Worm (Caenorhabditis elegans) whole organism, young adult: ENCODE measurements around the gene sipa-1.
A peak's percentile ranks its signal among the peaks of the same experiment; 100 is the strongest.

Source experiments
- B0336.3 ChIP-seq: fragments of 200-800 bp; sonication (Bioruptor generic); IDR thresholded peaks from 2 replicates; pipeline ENCODE4 v1.3.6; 2022; ENCODE audit warnings: missing genetic modification characterization, missing compliant biosample characterization
- C06A6.2 ChIP-seq: fragments of 200-800 bp; sonication (Bioruptor generic); conservative IDR thresholded peaks from 2 replicates; pipeline ENCODE4 v1.3.6; 2022; ENCODE audit warnings: missing genetic modification characterization, missing compliant biosample characterization
- D2030.7 ChIP-seq: fragments of 200-800 bp; sonication (Bioruptor generic); IDR thresholded peaks from 2 replicates; pipeline ENCODE4 v1.3.6; 2022; ENCODE audit warnings: missing genetic modification reagents, missing genetic modification characterization, missing compliant biosample characterization
- F10E7.11 ChIP-seq: sonication (generic microtip); optimal IDR thresholded peaks from 2 replicates; lab custom pipeline; 2017; ENCODE audit warnings: mild to moderate bottlenecking, missing genetic modification characterization, moderate library complexity, missing compliant biosample characterization
- F39B2.1 ChIP-seq: fragments of 200-800 bp; sonication (Bioruptor generic); IDR thresholded peaks from 2 replicates; pipeline ENCODE4 v1.3.6; 2022; ENCODE audit warnings: missing genetic modification reagents, missing genetic modification characterization, missing compliant biosample characterization
- F52B5.7 ChIP-seq: sonication (generic microtip); optimal IDR thresholded peaks from 2 replicates; lab custom pipeline; 2016; ENCODE audit warnings: mild to moderate bottlenecking, missing genetic modification characterization, missing compliant biosample characterization
- K12H6.12 ChIP-seq: fragments of 200-800 bp; sonication (Bioruptor generic); optimal IDR thresholded peaks from 2 replicates; lab custom pipeline; 2018; ENCODE audit warnings: mild to moderate bottlenecking, missing genetic modification characterization, missing compliant biosample characterization
- Y67H2A.10 ChIP-seq: fragments of 200-800 bp; sonication (Bioruptor generic); conservative IDR thresholded peaks from 2 replicates; pipeline ENCODE4 v1.3.6; 2022; ENCODE audit warnings: missing genetic modification reagents, missing genetic modification characterization, missing compliant biosample characterization
- ama-1 ChIP-seq, 3 experiments: fragments of 150-350 bp in 1 of 3; sonication (generic microtip) in 2 of 3; optimal IDR thresholded peaks; 2 replicates each; lab custom pipeline; 2014 to 2018; ENCODE audit warnings: missing biosample characterization in 2 of 3, missing genetic modification characterization in 2 of 3, missing genetic modification reagents in 2 of 3
- aptf-2 ChIP-seq: fragments of 200-800 bp; sonication (Bioruptor generic); conservative IDR thresholded peaks from 2 replicates; pipeline ENCODE4 v1.3.6; 2022; ENCODE audit warnings: missing genetic modification reagents, missing genetic modification characterization, missing compliant biosample characterization
- aptf-3 ChIP-seq: fragments of 200-800 bp; sonication (Bioruptor generic); IDR thresholded peaks from 2 replicates; pipeline ENCODE4 v1.3.6; 2022; ENCODE audit warnings: missing genetic modification characterization, missing compliant biosample characterization
- attf-3 ChIP-seq: fragments of 200-800 bp; sonication (Bioruptor generic); conservative IDR thresholded peaks from 2 replicates; pipeline ENCODE4 v1.3.6; 2022; ENCODE audit warnings: missing genetic modification reagents, missing genetic modification characterization, missing compliant biosample characterization
- bed-1 ChIP-seq: fragments of 200-800 bp; sonication (Bioruptor generic); IDR thresholded peaks from 2 replicates; pipeline ENCODE4 v1.3.6; 2022; ENCODE audit warnings: missing genetic modification reagents, missing genetic modification characterization, missing compliant biosample characterization
- cebp-2 ChIP-seq: fragments of 200-800 bp; sonication (Bioruptor generic); IDR thresholded peaks from 2 replicates; pipeline ENCODE4 v1.3.6; 2022; ENCODE audit warnings: missing genetic modification characterization, missing compliant biosample characterization
- ceh-100 ChIP-seq: fragments of 200-800 bp; sonication (Bioruptor generic); IDR thresholded peaks from 2 replicates; pipeline ENCODE4 v1.3.6; 2022; ENCODE audit warnings: missing genetic modification reagents, missing genetic modification characterization, missing compliant biosample characterization
- ceh-79 ChIP-seq: sonication (generic microtip); optimal IDR thresholded peaks from 2 replicates; lab custom pipeline; 2017; ENCODE audit warnings: mild to moderate bottlenecking, missing genetic modification characterization, missing compliant biosample characterization
- ceh-91 ChIP-seq: fragments of 200-800 bp; sonication (Bioruptor generic); IDR thresholded peaks from 2 replicates; pipeline ENCODE4 v1.3.6; 2022; ENCODE audit warnings: missing genetic modification reagents, missing genetic modification characterization, missing compliant biosample characterization
- dpff-1 ChIP-seq: sonication (generic microtip); optimal IDR thresholded peaks from 2 replicates; lab custom pipeline; 2017; ENCODE audit warnings: mild to moderate bottlenecking, missing genetic modification characterization, missing compliant biosample characterization
- efl-1 ChIP-seq: fragments of 150-350 bp; optimal IDR thresholded peaks from 2 replicates; lab custom pipeline; 2014; ENCODE audit warnings: missing biosample characterization, missing genetic modification reagents, missing genetic modification characterization
- egl-44 ChIP-seq: fragments of 200-800 bp; sonication (Bioruptor generic); IDR thresholded peaks from 2 replicates; pipeline ENCODE4 v1.3.6; 2022; ENCODE audit warnings: missing genetic modification reagents, missing genetic modification characterization, missing compliant biosample characterization
- egrh-3 ChIP-seq: fragments of 200-800 bp; sonication (Bioruptor generic); IDR thresholded peaks from 2 replicates; pipeline ENCODE4 v1.3.6; 2022; ENCODE audit warnings: missing genetic modification reagents, missing genetic modification characterization, missing compliant biosample characterization
- him-1 ChIP-seq: sonication (generic microtip); optimal IDR thresholded peaks from 2 replicates; lab custom pipeline; 2016; ENCODE audit warnings: missing genotype, missing genetic modification reagents, missing genetic modification characterization, missing compliant biosample characterization
- hlh-12 ChIP-seq: sonication (generic microtip); optimal IDR thresholded peaks from 2 replicates; lab custom pipeline; 2016; ENCODE audit warnings: missing genetic modification characterization, missing compliant biosample characterization
- hrde-1 ChIP-seq: sonication (generic microtip); optimal IDR thresholded peaks from 2 replicates; lab custom pipeline; 2016; ENCODE audit warnings: missing genetic modification characterization, mild to moderate bottlenecking, missing compliant biosample characterization, moderate library complexity, missing genotype, missing genetic modification reagents, borderline replicate concordance
- let-526 ChIP-seq: fragments of 200-800 bp; sonication (Bioruptor generic); IDR thresholded peaks from 2 replicates; pipeline ENCODE4 v1.3.6; 2022; ENCODE audit warnings: missing genetic modification reagents, missing genetic modification characterization, missing compliant biosample characterization
- lin-26 ChIP-seq: fragments of 200-800 bp; sonication (Bioruptor generic); IDR thresholded peaks from 2 replicates; pipeline ENCODE4 v1.3.6; 2022; ENCODE audit warnings: missing genetic modification reagents, missing genetic modification characterization, missing compliant biosample characterization
- lin-40 ChIP-seq: sonication (generic microtip); optimal IDR thresholded peaks from 2 replicates; lab custom pipeline; 2016; ENCODE audit warnings: missing genetic modification characterization, mild to moderate bottlenecking, missing compliant biosample characterization, missing genotype, missing genetic modification reagents
- madf-10 ChIP-seq: sonication (generic microtip); optimal IDR thresholded peaks from 2 replicates; lab custom pipeline; 2016; ENCODE audit warnings: mild to moderate bottlenecking, missing genetic modification characterization, missing compliant biosample characterization
- madf-3 ChIP-seq: fragments of 200-800 bp; sonication (Bioruptor generic); IDR thresholded peaks from 2 replicates; pipeline ENCODE4 v1.3.6; 2022; ENCODE audit warnings: missing genetic modification reagents, missing genetic modification characterization, missing compliant biosample characterization
- madf-8 ChIP-seq: fragments of 200-800 bp; sonication (Bioruptor generic); conservative IDR thresholded peaks from 2 replicates; pipeline ENCODE4 v1.3.6; 2022; ENCODE audit warnings: missing genetic modification reagents, missing genetic modification characterization, missing compliant biosample characterization
- mcd-1 ChIP-seq: fragments of 200-800 bp; sonication (Bioruptor generic); IDR thresholded peaks from 2 replicates; pipeline ENCODE4 v1.3.6; 2022; ENCODE audit warnings: missing genetic modification reagents, missing genetic modification characterization, missing compliant biosample characterization
- nfyb-1 ChIP-seq: fragments of 200-800 bp; sonication (Bioruptor generic); IDR thresholded peaks from 2 replicates; pipeline ENCODE4 v1.3.6; 2022; ENCODE audit warnings: missing genetic modification reagents, missing genetic modification characterization, missing compliant biosample characterization
- nhr-80 ChIP-seq: sonication (generic microtip); optimal IDR thresholded peaks from 2 replicates; lab custom pipeline; 2016; ENCODE audit warnings: missing genetic modification characterization, missing compliant biosample characterization
- rpc-1 ChIP-seq, 2 experiments: fragments of 150-350 bp in 1 of 2; sonication (generic microtip) in 1 of 2; optimal IDR thresholded peaks; 2 replicates each; lab custom pipeline; 2014 to 2018; ENCODE audit warnings: missing biosample characterization in 1 of 2, missing genetic modification characterization in 1 of 2, missing genetic modification reagents in 1 of 2, missing genotype in 1 of 2
- somi-1 ChIP-seq: fragments of 200-800 bp; sonication (Bioruptor generic); optimal IDR thresholded peaks from 2 replicates; lab custom pipeline; 2018; ENCODE audit warnings: mild to moderate bottlenecking, missing genetic modification characterization, missing compliant biosample characterization
- tbx-9 ChIP-seq: sonication (generic microtip); optimal IDR thresholded peaks from 2 replicates; lab custom pipeline; 2016; ENCODE audit warnings: borderline replicate concordance, missing genetic modification characterization, inconsistent platforms, missing compliant biosample characterization
- zfh-2 ChIP-seq: fragments of 200-800 bp; sonication (Bioruptor generic); conservative IDR thresholded peaks from 2 replicates; pipeline ENCODE4 v1.3.6; 2022; ENCODE audit warnings: missing genetic modification reagents, missing genetic modification characterization, missing compliant biosample characterization
- zim-3 ChIP-seq: sonication (generic microtip); optimal IDR thresholded peaks from 2 replicates; lab custom pipeline; 2017; ENCODE audit warnings: mild to moderate bottlenecking, missing genetic modification characterization, moderate library complexity, missing compliant biosample characterization
- ztf-26 ChIP-seq: sonication (generic microtip); optimal IDR thresholded peaks from 2 replicates; lab custom pipeline; 2017; ENCODE audit warnings: missing genetic modification characterization, missing compliant biosample characterization
- ztf-3 ChIP-seq: fragments of 200-800 bp; sonication (Bioruptor generic); optimal IDR thresholded peaks from 2 replicates; lab custom pipeline; 2018; ENCODE audit warnings: mild to moderate bottlenecking, missing genetic modification characterization, missing compliant biosample characterization

sipa-1 gene

DNA sequence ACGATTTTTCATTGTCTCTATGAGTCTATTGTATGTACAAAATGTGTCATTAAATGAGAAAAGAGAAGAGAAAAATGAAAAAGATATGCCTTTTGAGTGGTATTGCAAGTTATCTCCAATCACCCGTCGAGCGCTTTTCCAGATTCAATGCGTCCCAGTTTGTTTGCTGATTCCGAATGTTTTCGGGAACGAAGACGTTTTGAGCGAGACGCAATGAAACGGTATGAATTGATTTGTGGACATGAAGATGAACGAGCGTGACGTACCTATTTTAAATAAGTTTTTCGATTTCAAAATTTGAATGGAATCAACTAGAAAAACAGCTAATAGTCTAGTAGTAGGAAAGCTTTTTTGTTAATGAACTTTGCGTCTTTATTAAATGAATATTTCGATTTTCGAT lies 20.3 kb downstream of the sipa-1 start:
- TF ChIP-seq B0336.3 (GFP tag; lab: Robert Waterston, UW) (0 out of 2 replicates have a peak, but pooled peaks have one; percentile 30), egl-44 (no peak), egrh-3 (GFP tag; lab: Robert Waterston, UW) (no peak), ama-1 (optimal IDR thresholded peaks at IDR 0.05; lab: Kevin White, UChicago) (peak; percentile 86), ama-1 (GFP tag; optimal IDR thresholded peaks at IDR 0.05; lab: Kevin White, UChicago) (no peak), ztf-3 (GFP tag; lab: Kevin White, UChicago) (no peak), attf-3 (GFP tag; lab: Robert Waterston, UW) (no peak)

ce11 chrV:11615948-11616681 lies 21.0 kb downstream of the sipa-1 start, which contains the start of gene nlp-24:
nlp-24 (plus strand) TSS chrV:11616376.
- TF ChIP-seq hlh-12 (tag; lab: Kevin White, UChicago) = no peak
- no peak for TF ChIP-seq hrde-1 (tag; lab: Kevin White, UChicago)
- TF ChIP-seq F10E7.11 (tag; lab: Kevin White, UChicago) = no peak
- no peak for TF ChIP-seq bed-1
- TF ChIP-seq madf-8 (GFP tag; lab: Robert Waterston, UW) = no peak
- peak; percentile 68 for TF ChIP-seq somi-1
- peak; percentile 51; the same call in 1 of the 2 replicates for TF ChIP-seq lin-26
- peak; percentile 78 for TF ChIP-seq ztf-26 (tag; lab: Kevin White, UChicago)
- no peak for TF ChIP-seq rpc-1 (optimal IDR thresholded peaks at IDR 0.05; lab: Kevin White, UChicago)
- TF ChIP-seq rpc-1 (tag; optimal IDR thresholded peaks at IDR 0.05; lab: Kevin White, UChicago) = no peak
- TF ChIP-seq madf-3 (GFP tag; lab: Robert Waterston, UW) = no peak
- no peak for TF ChIP-seq aptf-2 (GFP tag; lab: Robert Waterston, UW)
- no peak for TF ChIP-seq C06A6.2 (GFP tag; lab: Robert Waterston, UW)
- peak; percentile 79 for TF ChIP-seq ama-1 (optimal IDR thresholded peaks at IDR 0.05; lab: Kevin White, UChicago)
- no peak for TF ChIP-seq ama-1 (GFP tag; optimal IDR thresholded peaks at IDR 0.05; lab: Kevin White, UChicago)

DNA sequence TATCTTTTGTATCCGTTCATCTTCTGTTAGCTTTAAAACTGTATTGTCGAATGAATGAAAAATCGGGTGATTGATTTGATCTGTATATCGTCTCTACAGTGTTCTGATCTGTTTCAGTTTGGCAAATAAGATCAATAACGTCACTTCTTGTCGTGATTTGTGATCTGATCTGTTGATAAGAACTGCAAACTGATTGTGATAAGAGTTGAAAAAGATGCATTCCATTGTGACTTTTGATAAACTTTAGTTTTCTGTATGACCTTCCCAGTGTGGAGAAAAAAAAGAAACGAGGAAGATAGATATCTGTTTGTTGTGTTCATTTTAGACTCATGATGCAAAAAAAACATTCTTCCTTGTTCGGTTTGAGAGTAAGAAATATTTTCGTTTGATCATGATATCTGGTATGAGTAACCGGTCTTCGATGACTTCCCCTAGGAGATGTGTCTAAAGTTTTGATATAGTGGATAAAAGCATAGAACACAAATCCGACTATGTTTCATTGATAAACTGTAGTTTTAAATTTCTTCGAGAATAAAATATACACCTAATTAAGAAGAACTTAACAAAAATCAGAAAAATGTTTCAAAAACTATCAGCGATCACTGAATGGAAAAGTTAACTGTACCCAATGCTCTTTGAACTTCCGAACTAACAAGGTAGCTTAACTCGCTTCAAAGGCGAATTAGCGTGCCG lies 22.1 kb downstream of the sipa-1 start:
- TF ChIP-seq lin-40 (tag; lab: Kevin White, UChicago) (peak; percentile 40), nhr-80 (tag; lab: Kevin White, UChicago) (peak; percentile 38), somi-1 (peak; percentile 53), ceh-100 (GFP tag; lab: Robert Waterston, UW) (no peak), ztf-26 (tag; lab: Kevin White, UChicago) (peak; percentile 41)

ce11 chrV:11613007-11613406 lies 24.1 kb downstream of the sipa-1 start, which contains the start of gene tag-290:
tag-290 (plus strand) TSS chrV:11613307.
- TF ChIP-seq let-526 (GFP tag; lab: Robert Waterston, UW) (no peak), zfh-2 (no peak), ceh-91 (GFP tag; lab: Robert Waterston, UW) (no peak), F52B5.7 (tag; lab: Kevin White, UChicago) (no peak)

ce11 chrV:11610481-11610880 lies 26.6 kb downstream of the sipa-1 start, which contains the start of gene sas-5:
sas-5 (plus strand) TSS chrV:11610737.
- TF ChIP-seq him-1 (tag; lab: Kevin White, UChicago) = peak; percentile 78
- no peak for TF ChIP-seq aptf-3 (GFP tag; lab: Robert Waterston, UW)
- no peak for TF ChIP-seq F39B2.1 (GFP tag; lab: Robert Waterston, UW)
- 0 out of 2 replicates have a peak, but pooled peaks have one; percentile 31 for TF ChIP-seq nfyb-1 (GFP tag; lab: Robert Waterston, UW)
- no peak for TF ChIP-seq dpff-1 (tag; lab: Kevin White, UChicago)
- TF ChIP-seq D2030.7 (GFP tag; lab: Robert Waterston, UW) = peak; percentile 75
- TF ChIP-seq K12H6.12 (tag; lab: Kevin White, UChicago) = peak; percentile 18
- no peak for TF ChIP-seq Y67H2A.10 (GFP tag; lab: Robert Waterston, UW)
- peak; percentile 54 for TF ChIP-seq madf-10 (tag; lab: Kevin White, UChicago)
- no peak for TF ChIP-seq ztf-26 (tag; lab: Kevin White, UChicago)
- peak; percentile 76 for TF ChIP-seq mcd-1 (GFP tag; lab: Robert Waterston, UW)
- peak; percentile 92 for TF ChIP-seq efl-1
- no peak for TF ChIP-seq cebp-2 (GFP tag; lab: Robert Waterston, UW)
- no peak for TF ChIP-seq ceh-79 (tag; lab: Kevin White, UChicago)
- TF ChIP-seq tbx-9 = no peak
- TF ChIP-seq zim-3 (tag; lab: Kevin White, UChicago) = no peak
